Fruit fly (Drosophila melanogaster): ENCODE results near the gene cad.

DNA sequence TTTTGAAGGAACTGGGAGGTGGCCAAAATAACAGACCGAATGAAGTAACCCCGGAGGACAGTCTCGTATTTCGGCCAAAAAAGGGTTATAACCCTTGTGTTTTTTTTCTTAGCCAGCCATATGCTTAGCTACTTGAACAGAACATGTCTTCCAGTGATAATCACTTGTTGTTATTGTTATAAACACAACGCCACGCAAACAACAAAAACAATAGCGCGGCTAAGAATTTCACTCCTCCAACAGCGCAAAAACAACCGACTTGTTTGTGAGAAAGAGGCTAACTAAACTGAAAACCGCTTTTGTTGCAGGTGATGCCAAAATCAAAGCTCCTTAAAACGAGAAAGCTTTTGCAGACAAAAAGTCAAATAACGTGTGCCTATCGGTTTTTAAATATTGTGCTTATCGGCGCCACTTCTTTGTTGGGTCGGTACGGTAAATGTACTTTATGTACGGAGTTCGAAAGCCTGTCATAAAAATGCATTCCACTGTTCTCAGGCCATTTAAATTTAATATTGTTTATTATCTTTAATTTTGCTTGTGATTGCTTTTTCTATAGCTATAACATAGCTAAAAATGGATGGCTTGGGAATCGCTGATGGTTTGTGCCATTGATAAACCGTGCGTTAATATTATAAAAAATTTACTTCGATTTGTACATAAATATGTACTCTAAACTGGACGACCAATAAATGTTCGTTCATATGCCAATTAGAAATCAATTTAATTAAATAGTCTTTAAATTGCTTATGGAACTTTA is 26.4 kb downstream of the cad start, which contains the start of gene vari:
- TF ChIP-seq Mnt (GFP tag; optimal IDR thresholded peaks at IDR 0.05): no peak
- no peak for TF ChIP-seq CG14711 (tag; optimal IDR thresholded peaks at IDR 0.05)
- TF ChIP-seq Hr96 (GFP tag; optimal IDR thresholded peaks at IDR 0.05): no peak
- TF ChIP-seq toe (GFP tag; optimal IDR thresholded peaks at IDR 0.05): peak; percentile 3
- no peak for TF ChIP-seq Clk (GFP tag; optimal IDR thresholded peaks at IDR 0.05)
- no peak for TF ChIP-seq pad (GFP tag; optimal IDR thresholded peaks at IDR 0.05)
- no peak for TF ChIP-seq CG7045 (GFP tag; optimal IDR thresholded peaks at IDR 0.05)
- no peak for TF ChIP-seq CG12768 (GFP tag; optimal IDR thresholded peaks at IDR 0.05)
- peak; percentile 21 for TF ChIP-seq tj (GFP tag; optimal IDR thresholded peaks at IDR 0.05)
- no peak for TF ChIP-seq CG7101 (tag; optimal IDR thresholded peaks at IDR 0.05)
- TF ChIP-seq cic (GFP tag; optimal IDR thresholded peaks at IDR 0.05): no peak
- no peak for TF ChIP-seq CG1620 (GFP tag; optimal IDR thresholded peaks at IDR 0.05)
- no peak for TF ChIP-seq Crg-1 (GFP tag; optimal IDR thresholded peaks at IDR 0.05)
